Worm (Caenorhabditis elegans) whole organism, young adult: Measurements from ENCODE around the gene T14B4.5.

Experiments
- B0035.1 ChIP-seq: sonication (generic microtip); optimal IDR thresholded peaks from 2 replicates; lab custom pipeline; 2016; ENCODE audit warnings: missing genetic modification characterization, mild to moderate bottlenecking, missing compliant biosample characterization, missing genotype, missing genetic modification reagents
- B0261.1 ChIP-seq: sonication (generic microtip); optimal IDR thresholded peaks from 2 replicates; lab custom pipeline; 2016; ENCODE audit warnings: mild to moderate bottlenecking, missing genetic modification characterization, moderate library complexity, missing compliant biosample characterization
- D2030.7 ChIP-seq: fragments of 200-800 bp; sonication (Bioruptor generic); IDR thresholded peaks from 2 replicates; pipeline ENCODE4 v1.3.6; 2022; ENCODE audit warnings: missing genetic modification reagents, missing genetic modification characterization, missing compliant biosample characterization
- F10E7.11 ChIP-seq: sonication (generic microtip); optimal IDR thresholded peaks from 2 replicates; lab custom pipeline; 2017; ENCODE audit warnings: mild to moderate bottlenecking, missing genetic modification characterization, moderate library complexity, missing compliant biosample characterization
- F22D6.2 ChIP-seq: sonication (generic microtip); optimal IDR thresholded peaks from 2 replicates; lab custom pipeline; 2016; ENCODE audit warnings: mild to moderate bottlenecking, missing genetic modification characterization, missing compliant biosample characterization
- Y56A3A.18 ChIP-seq: fragments of 200-800 bp; sonication (Bioruptor generic); IDR thresholded peaks from 2 replicates; pipeline ENCODE4 v1.3.6; 2022; ENCODE audit warnings: missing genetic modification reagents, missing genetic modification characterization, missing compliant biosample characterization
- atf-7 ChIP-seq: sonication (generic microtip); optimal IDR thresholded peaks from 2 replicates; lab custom pipeline; 2017; ENCODE audit warnings: mild to moderate bottlenecking, missing genetic modification characterization, missing compliant biosample characterization
- chd-7 ChIP-seq: sonication (generic microtip); optimal IDR thresholded peaks from 2 replicates; lab custom pipeline; 2016; ENCODE audit warnings: mild to moderate bottlenecking, missing genetic modification characterization, moderate library complexity, missing compliant biosample characterization
- efl-1 ChIP-seq: fragments of 150-350 bp; optimal IDR thresholded peaks from 2 replicates; lab custom pipeline; 2014; ENCODE audit warnings: missing biosample characterization, missing genetic modification reagents, missing genetic modification characterization
- ets-4 ChIP-seq: fragments of 200-800 bp; sonication (Bioruptor generic); optimal IDR thresholded peaks from 2 replicates; lab custom pipeline; 2018; ENCODE audit warnings: mild to moderate bottlenecking, missing genetic modification characterization, missing compliant biosample characterization
- fkh-3 ChIP-seq: sonication (generic microtip); optimal IDR thresholded peaks from 2 replicates; lab custom pipeline; 2016; ENCODE audit warnings: mild to moderate bottlenecking, missing genetic modification characterization, missing compliant biosample characterization
- gei-17 ChIP-seq: fragments of 200-800 bp; sonication (Bioruptor generic); optimal IDR thresholded peaks from 2 replicates; lab custom pipeline; 2018; ENCODE audit warnings: mild to moderate bottlenecking, missing genetic modification characterization, missing compliant biosample characterization
- hlh-12 ChIP-seq: sonication (generic microtip); optimal IDR thresholded peaks from 2 replicates; lab custom pipeline; 2016; ENCODE audit warnings: missing genetic modification characterization, missing compliant biosample characterization
- hlh-26 ChIP-seq: fragments of 200-800 bp; sonication (Bioruptor generic); conservative IDR thresholded peaks from 2 replicates; pipeline ENCODE4 v1.3.6; 2022; ENCODE audit warnings: missing genetic modification reagents, missing genetic modification characterization, missing compliant biosample characterization
- hmg-1.2 ChIP-seq: fragments of 200-800 bp; sonication (Bioruptor generic); IDR thresholded peaks from 2 replicates; pipeline ENCODE4 v1.3.6; 2022; ENCODE audit warnings: missing genetic modification reagents, missing genetic modification characterization, missing compliant biosample characterization
- hmg-20 ChIP-seq: fragments of 200-800 bp; sonication (Bioruptor generic); IDR thresholded peaks from 2 replicates; pipeline ENCODE4 v1.3.6; 2022; ENCODE audit warnings: missing genetic modification reagents, missing genetic modification characterization, missing compliant biosample characterization
- lin-35 ChIP-seq, 3 experiments: fragments of 150-350 bp in 2 of 3; sonication (generic microtip) in 1 of 3; optimal IDR thresholded peaks; 2 replicates each; lab custom pipeline; 2014 to 2018; ENCODE audit warnings: missing biosample characterization in 3 of 3, missing genetic modification characterization in 3 of 3, missing genetic modification reagents in 3 of 3
- lin-40 ChIP-seq: sonication (generic microtip); optimal IDR thresholded peaks from 2 replicates; lab custom pipeline; 2016; ENCODE audit warnings: missing genetic modification characterization, mild to moderate bottlenecking, missing compliant biosample characterization, missing genotype, missing genetic modification reagents
- madf-10 ChIP-seq: sonication (generic microtip); optimal IDR thresholded peaks from 2 replicates; lab custom pipeline; 2016; ENCODE audit warnings: mild to moderate bottlenecking, missing genetic modification characterization, missing compliant biosample characterization
- madf-3 ChIP-seq: fragments of 200-800 bp; sonication (Bioruptor generic); IDR thresholded peaks from 2 replicates; pipeline ENCODE4 v1.3.6; 2022; ENCODE audit warnings: missing genetic modification reagents, missing genetic modification characterization, missing compliant biosample characterization
- nfyb-1 ChIP-seq: fragments of 200-800 bp; sonication (Bioruptor generic); IDR thresholded peaks from 2 replicates; pipeline ENCODE4 v1.3.6; 2022; ENCODE audit warnings: missing genetic modification reagents, missing genetic modification characterization, missing compliant biosample characterization
- nhr-179 ChIP-seq: sonication (generic microtip); optimal IDR thresholded peaks from 2 replicates; lab custom pipeline; 2016; ENCODE audit warnings: mild to moderate bottlenecking, missing genetic modification characterization, missing compliant biosample characterization
- nhr-80 ChIP-seq: sonication (generic microtip); optimal IDR thresholded peaks from 2 replicates; lab custom pipeline; 2016; ENCODE audit warnings: missing genetic modification characterization, missing compliant biosample characterization
- repo-1 ChIP-seq: sonication (generic microtip); optimal IDR thresholded peaks from 2 replicates; lab custom pipeline; 2017; ENCODE audit warnings: mild to moderate bottlenecking, missing genetic modification characterization, missing compliant biosample characterization
- sea-2 ChIP-seq: fragments of 200-800 bp; sonication (Bioruptor generic); IDR thresholded peaks from 2 replicates; pipeline ENCODE4 v1.3.6; 2022; ENCODE audit warnings: missing genetic modification characterization, missing compliant biosample characterization
- snpc-1.1 ChIP-seq: sonication (generic microtip); optimal IDR thresholded peaks from 2 replicates; lab custom pipeline; 2017; ENCODE audit warnings: missing genetic modification characterization, mild to moderate bottlenecking, missing compliant biosample characterization, antibody characterized with exemption, moderate library complexity, missing genotype, missing genetic modification reagents; ENCODE audit not compliant: insufficient read depth
- snpc-4 ChIP-seq, 5 experiments: fragments of 150-350 bp in 1 of 5; sonication (generic microtip) in 4 of 5; optimal IDR thresholded peaks; 2 replicates each; lab custom pipeline; 2014 to 2018; ENCODE audit warnings: missing genetic modification characterization in 5 of 5, missing biosample characterization in 3 of 5, antibody characterized with exemption in 2 of 5, mild to moderate bottlenecking in 2 of 5, missing compliant biosample characterization in 2 of 5, missing genotype in 2 of 5, moderate library complexity in 2 of 5, missing genetic modification reagents in 1 of 5
- unc-62 ChIP-seq: fragments of 150-350 bp; optimal IDR thresholded peaks from 2 replicates; lab custom pipeline; 2014; ENCODE audit warnings: missing biosample characterization, missing genetic modification reagents, missing genetic modification characterization
- ztf-22 ChIP-seq: fragments of 200-800 bp; sonication (Bioruptor generic); optimal IDR thresholded peaks from 2 replicates; lab custom pipeline; 2018; ENCODE audit warnings: mild to moderate bottlenecking, missing genetic modification characterization, moderate library complexity, missing compliant biosample characterization

The T14B4.5 gene

DNA sequence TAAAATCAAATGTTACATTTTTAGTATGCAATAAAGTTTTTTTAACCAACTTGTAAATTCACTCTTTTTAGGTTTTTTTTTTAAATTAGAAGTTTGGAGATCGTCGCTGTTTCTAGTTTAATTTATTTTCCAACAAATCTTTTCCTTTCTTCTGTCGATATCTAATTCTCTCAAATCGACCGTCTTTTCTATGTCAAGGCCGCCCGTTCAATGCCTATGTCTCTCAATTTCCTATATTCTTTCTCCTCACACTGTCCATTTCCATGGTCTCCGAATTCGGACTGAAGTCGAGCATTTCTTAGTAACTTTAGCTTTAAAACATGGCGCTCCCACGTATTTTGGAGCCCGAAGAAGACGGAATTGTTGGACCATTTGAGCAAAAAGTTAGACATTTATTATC, at the start of gene T14B4.5, which contains the start of gene T14B4.20:
Gene T14B4.5, plus strand, starts transcription at position 226 of the 400 bp plus-strand sequence.
Gene T14B4.20, plus strand, starts transcription at position 264 of the 400 bp plus-strand sequence.
- no peak for TF ChIP-seq madf-3
- TF ChIP-seq hmg-1.2 (GFP tag; lab: Robert Waterston, UW) = peak; percentile 51; the same call in 1 of the 2 replicates

DNA sequence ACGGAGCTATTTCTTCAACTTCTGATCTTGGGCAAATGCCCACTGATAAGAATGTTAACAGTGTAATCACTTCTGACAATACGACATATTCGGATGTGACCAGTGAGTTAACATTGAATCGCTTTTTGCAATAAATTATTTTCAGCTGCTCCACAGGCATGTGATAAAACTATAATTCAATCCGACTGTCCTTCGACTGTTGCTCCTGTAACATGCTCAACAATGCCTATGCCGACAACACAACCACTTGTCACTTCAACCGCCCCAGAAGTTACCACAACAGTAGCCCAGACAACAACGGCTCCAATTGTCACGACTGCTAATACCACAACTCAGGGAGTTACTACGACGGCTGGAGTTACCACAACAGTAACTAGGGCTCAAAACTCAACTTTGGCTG, 49.1 kb upstream of the T14B4.5 start:
- TF ChIP-seq unc-62 (no peak), chd-7 (tag; lab: Kevin White, UChicago) (no peak), ztf-22 (GFP tag; lab: Kevin White, UChicago) (no peak), nfyb-1 (GFP tag; lab: Robert Waterston, UW) (no peak), nhr-179 (tag; lab: Kevin White, UChicago) (no peak), repo-1 (tag; lab: Kevin White, UChicago) (no peak)
- TF ChIP-seq, all 124 proteins: peak for 0

DNA sequence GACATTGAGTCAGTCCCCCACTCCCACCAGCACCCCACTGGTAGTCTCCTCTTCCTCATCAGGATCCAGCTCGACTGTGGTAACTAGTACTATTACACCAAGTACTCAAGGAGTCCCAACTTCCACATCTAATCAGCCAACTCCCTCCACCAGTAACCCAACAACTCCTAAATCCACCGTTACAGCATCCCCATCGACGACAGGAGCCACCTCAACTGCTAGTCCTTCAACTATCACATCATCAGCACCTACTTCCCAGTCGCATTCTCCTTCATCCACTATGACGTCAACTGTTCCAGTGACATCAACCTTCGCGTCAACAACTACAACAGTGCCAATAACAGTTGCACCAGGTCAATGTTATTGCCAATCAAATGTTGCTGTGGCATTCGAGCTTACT, 48.2 kb upstream of the T14B4.5 start:
- TF ChIP-seq ets-4 = no peak
- no peak for TF ChIP-seq efl-1 (GFP tag; lab: Kevin White, UChicago)
- TF ChIP-seq madf-10 (tag; lab: Kevin White, UChicago) = no peak
- no peak for TF ChIP-seq Y56A3A.18 (GFP tag; lab: Robert Waterston, UW)
- no peak for TF ChIP-seq snpc-1.1 (tag; lab: Kevin White, UChicago)
- no peak for TF ChIP-seq hlh-12 (tag; lab: Kevin White, UChicago)
- TF ChIP-seq F10E7.11 (tag; lab: Kevin White, UChicago) = no peak
- TF ChIP-seq B0035.1 (tag; lab: Kevin White, UChicago) = no peak
- TF ChIP-seq lin-35 (GFP tag; optimal IDR thresholded peaks at IDR 0.05; lab: Kevin White, UChicago) = no peak
- TF ChIP-seq F22D6.2 (tag; lab: Kevin White, UChicago) = no peak
- TF ChIP-seq snpc-4 (GFP tag; optimal IDR thresholded peaks at IDR 0.05; lab: Kevin White, UChicago) = no peak
- no peak for TF ChIP-seq snpc-4 (tag; optimal IDR thresholded peaks at IDR 0.05; lab: Kevin White, UChicago)
- TF ChIP-seq B0261.1 (tag; lab: Kevin White, UChicago) = no peak

DNA sequence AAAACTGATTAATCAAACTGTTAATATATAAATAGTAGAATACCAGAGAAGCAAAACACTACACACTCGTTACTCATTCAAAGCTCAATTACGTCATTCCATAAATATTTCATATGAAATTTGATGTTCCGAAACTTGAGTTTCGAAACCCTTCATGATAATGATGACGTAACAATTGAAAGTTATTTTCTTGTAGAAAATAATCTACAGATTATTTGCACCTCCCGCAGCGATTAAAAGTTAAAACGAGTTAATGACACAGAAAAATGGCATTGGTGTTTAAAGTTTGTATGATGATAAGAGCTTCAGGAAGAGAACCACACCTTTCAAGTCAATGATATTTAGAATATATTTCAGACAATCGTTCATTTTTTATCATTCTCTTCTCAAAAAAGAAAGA, 42.8 kb upstream of the T14B4.5 start, which contains the start of gene H43E16.1:
Gene H43E16.1, plus strand, starts transcription at position 375 of the 400 bp plus-strand sequence.
- TF ChIP-seq nhr-80 (tag; lab: Kevin White, UChicago) = peak; percentile 64
- TF ChIP-seq gei-17 (GFP tag; lab: Kevin White, UChicago) = no peak
- TF ChIP-seq sea-2 (GFP tag; lab: Robert Waterston, UW) = no peak
- TF ChIP-seq D2030.7 = no peak
- no peak for TF ChIP-seq hmg-20 (GFP tag; lab: Robert Waterston, UW)
- TF ChIP-seq atf-7 (tag; lab: Kevin White, UChicago) = no peak
- TF ChIP-seq unc-62 = no peak

DNA sequence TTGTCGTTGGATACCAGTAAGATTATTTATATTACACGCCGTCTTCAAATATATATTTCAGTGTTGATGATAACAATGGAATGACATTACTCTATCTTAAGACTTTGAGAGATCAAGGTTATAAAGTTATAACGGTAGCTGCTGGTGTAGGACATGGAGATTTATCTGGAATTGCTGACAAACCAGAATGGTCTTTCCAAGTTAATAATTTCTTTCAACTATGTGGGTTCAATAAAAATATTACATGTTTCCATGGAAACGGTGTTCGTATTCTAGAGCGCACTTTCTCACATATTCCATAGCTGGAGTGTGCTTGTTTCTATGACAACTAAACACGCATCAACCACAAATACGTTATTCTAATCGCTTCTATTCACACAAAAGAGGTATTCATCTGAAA, 36.9 kb upstream of the T14B4.5 start, which contains the start of gene ift-74:
Gene ift-74, plus strand, starts transcription at position 301 of the 400 bp plus-strand sequence.
- TF ChIP-seq hlh-26 (GFP tag; lab: Robert Waterston, UW) (no peak), lin-40 (tag; lab: Kevin White, UChicago) (no peak)

DNA sequence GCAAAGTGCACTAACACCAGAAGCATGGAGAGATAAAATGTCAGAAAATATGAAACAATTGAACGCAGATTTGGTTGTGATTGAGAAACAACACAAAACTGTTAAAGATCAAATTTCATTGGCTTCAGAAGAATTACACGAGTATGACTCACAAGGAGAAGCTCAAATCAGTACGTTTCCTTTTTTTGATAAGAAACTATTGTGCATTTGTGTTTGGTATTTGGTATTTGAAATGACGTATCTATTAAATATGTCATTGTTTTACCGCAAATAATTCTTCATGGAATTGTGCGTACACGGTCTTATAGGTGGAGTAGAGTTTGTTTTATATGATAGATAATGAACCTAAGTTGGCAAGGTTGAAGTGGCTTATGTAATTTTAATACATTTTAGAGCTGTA, 35.2 kb upstream of the T14B4.5 start:
- TF ChIP-seq fkh-3 (tag; lab: Kevin White, UChicago) (no peak), nhr-80 (tag; lab: Kevin White, UChicago) (peak; percentile 43)
